Worm (Caenorhabditis elegans): Measurements from ENCODE around the gene T18D3.1.

DNA sequence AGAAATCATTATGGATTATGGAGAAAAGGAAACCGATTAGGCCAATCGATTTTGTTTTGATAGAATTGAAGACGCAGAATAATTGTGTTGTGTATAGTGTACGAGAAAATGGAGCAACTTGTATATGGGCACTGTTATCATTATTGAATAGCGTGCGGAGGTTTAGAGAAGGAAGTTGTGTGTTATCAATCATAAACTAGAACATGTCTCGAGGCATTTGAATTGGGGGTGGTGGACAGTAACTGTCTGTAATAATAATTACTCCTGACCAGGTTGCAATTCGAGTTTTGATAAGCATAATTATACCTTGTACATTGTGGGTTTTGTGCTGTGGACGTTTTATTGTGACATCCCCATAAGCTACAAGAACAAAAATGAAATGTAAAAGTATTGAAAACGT, 12.2 kb downstream of the T18D3.1 start, which contains the start of gene cdf-2:
- TF ChIP-seq him-1 (tag; optimal IDR thresholded peaks at IDR 0.05): no peak
- TF ChIP-seq dao-5 (tag; optimal IDR thresholded peaks at IDR 0.05): no peak
- TF ChIP-seq W03F9.2 (tag; optimal IDR thresholded peaks at IDR 0.05): no peak
